Worm (Caenorhabditis elegans): ENCODE results near the gene nck-1.

DNA sequence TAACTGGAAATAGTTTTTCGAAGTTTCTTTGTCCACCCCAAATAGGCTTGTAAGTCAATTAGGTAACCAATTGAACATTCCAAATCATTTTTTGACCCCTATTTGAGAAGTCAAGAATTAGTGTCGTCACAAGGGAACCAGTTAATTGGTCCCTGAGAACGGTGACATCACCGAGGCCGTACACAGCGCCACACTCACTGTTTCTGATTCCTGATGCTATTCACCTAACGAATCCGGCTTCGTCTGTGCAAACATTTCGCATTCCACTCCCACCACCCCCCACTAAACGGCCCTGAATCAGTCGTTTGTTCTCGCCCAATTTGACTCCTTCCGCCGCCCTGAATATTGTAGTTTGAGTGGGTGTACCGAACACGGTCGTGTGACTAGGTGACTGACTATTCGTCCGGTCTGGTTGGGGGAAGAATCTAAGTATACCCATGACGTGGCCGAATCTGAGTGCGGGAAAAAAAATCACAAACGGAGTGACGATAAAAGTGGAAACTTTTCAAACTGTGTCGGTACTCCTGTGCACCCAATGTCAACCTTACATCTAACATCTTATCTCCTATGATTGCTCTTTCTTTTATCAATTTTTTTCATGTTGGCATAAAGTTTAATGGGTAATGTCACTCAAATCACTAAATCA lies 9.0 kb downstream of the nck-1 start:
- TF ChIP-seq ztf-23 (GFP tag; IDR thresholded peaks at IDR 0.05) (no peak), flt-1 (GFP tag; IDR thresholded peaks at IDR 0.05) (no peak), T22C8.4 (GFP tag; IDR thresholded peaks at IDR 0.05) (no peak), cog-1 (tag; optimal IDR thresholded peaks at IDR 0.05) (no peak), ztf-29 (GFP tag; IDR thresholded peaks at IDR 0.05) (no peak), ref-1 (GFP tag; conservative IDR thresholded peaks at IDR 0.05) (no peak), klf-2 (GFP tag; conservative IDR thresholded peaks at IDR 0.05) (no peak), tab-1 (GFP tag; IDR thresholded peaks at IDR 0.05) (no peak), med-1 (GFP tag; optimal IDR thresholded peaks at IDR 0.05; ENCODE audit: insufficient read depth) (no peak)
